Fruit fly (Drosophila melanogaster) whole organism, embryonic: ENCODE data around the gene CG4949.

Experiments
- Aef1 ChIP-seq: fragments of 200-800 bp; sonication (Bioruptor generic); IDR thresholded peaks from 3 replicates; pipeline ENCODE4 v1.3.6; 2022; ENCODE audit warnings: missing biosample characterization, missing genetic modification characterization
- Atf-2 ChIP-seq: fragments of 200-800 bp; sonication (Bioruptor generic); optimal IDR thresholded peaks from 2 replicates; lab custom pipeline; 2016; ENCODE audit warnings: missing biosample characterization, missing genetic modification characterization
- CG11456 ChIP-seq: fragments of 200-800 bp; sonication (Bioruptor generic); IDR thresholded peaks from 3 replicates; pipeline ENCODE4 v1.3.6; 2022; ENCODE audit warnings: missing biosample characterization, missing genetic modification characterization
- CG11504 ChIP-seq: fragments of 200-800 bp; sonication (Bioruptor generic); optimal IDR thresholded peaks from 3 replicates; lab custom pipeline; 2019; ENCODE audit warnings: missing biosample characterization, mild to moderate bottlenecking, missing genetic modification characterization, moderate library complexity
- CG11560 ChIP-seq: fragments of 200-800 bp; sonication (Bioruptor generic); IDR thresholded peaks from 3 replicates; pipeline ENCODE4 v1.3.6; 2022; ENCODE audit warnings: missing biosample characterization, missing genetic modification characterization
- CG12659 ChIP-seq: fragments of 200-800 bp; sonication (Bioruptor generic); optimal IDR thresholded peaks from 3 replicates; lab custom pipeline; 2017; ENCODE audit warnings: mild to moderate bottlenecking, missing biosample characterization, missing genetic modification reagents, missing genetic modification characterization
- CG12744 ChIP-seq: fragments of 200-800 bp; sonication (Bioruptor generic); optimal IDR thresholded peaks from 2 replicates; lab custom pipeline; 2016; ENCODE audit warnings: missing biosample characterization, missing genetic modification characterization
- CG12769 ChIP-seq: fragments of 200-800 bp; sonication (Bioruptor generic); optimal IDR thresholded peaks from 2 replicates; lab custom pipeline; 2019; ENCODE audit warnings: missing biosample characterization, mild to moderate bottlenecking, missing genetic modification characterization, moderate library complexity
- CG12942 ChIP-seq: fragments of 200-800 bp; sonication (Bioruptor generic); optimal IDR thresholded peaks from 3 replicates; lab custom pipeline; 2016; ENCODE audit warnings: missing biosample characterization, missing genetic modification characterization
- CG13123 ChIP-seq: fragments of 200-800 bp; sonication (Bioruptor generic); optimal IDR thresholded peaks from 2 replicates; lab custom pipeline; 2016; ENCODE audit warnings: missing biosample characterization, missing genetic modification characterization
- CG13287 ChIP-seq: fragments of 200-800 bp; sonication (Bioruptor generic); IDR thresholded peaks from 2 replicates; pipeline ENCODE4 v1.3.6; 2022; ENCODE audit warnings: missing biosample characterization, missing genetic modification characterization; ENCODE audit not compliant: partially characterized antibody
- CG15479 ChIP-seq: fragments of 200-800 bp; sonication (Bioruptor generic); optimal IDR thresholded peaks from 3 replicates; lab custom pipeline; 2019; ENCODE audit warnings: missing biosample characterization, mild to moderate bottlenecking, missing genetic modification characterization, moderate library complexity
- CG2129 ChIP-seq: fragments of 200-800 bp; sonication (Bioruptor generic); IDR thresholded peaks from 2 replicates; pipeline ENCODE4 v1.3.6; 2022; ENCODE audit warnings: missing biosample characterization, missing genetic modification characterization; ENCODE audit not compliant: partially characterized antibody
- CG3281 ChIP-seq: fragments of 200-800 bp; sonication (Bioruptor generic); optimal IDR thresholded peaks from 3 replicates; lab custom pipeline; 2017; ENCODE audit warnings: missing biosample characterization, mild to moderate bottlenecking, missing genetic modification characterization
- CG4360 ChIP-seq: fragments of 200-800 bp; sonication (Bioruptor generic); IDR thresholded peaks from 2 replicates; pipeline ENCODE4 v1.3.6; 2022; ENCODE audit warnings: missing biosample characterization, missing genetic modification characterization
- CG6175 ChIP-seq: fragments of 200-800 bp; sonication (Bioruptor generic); IDR thresholded peaks from 3 replicates; pipeline ENCODE4 v1.3.6; 2022; ENCODE audit warnings: missing biosample characterization, missing genetic modification characterization
- CG7271 ChIP-seq: fragments of 200-800 bp; sonication (Bioruptor generic); optimal IDR thresholded peaks from 2 replicates; lab custom pipeline; 2018; ENCODE audit warnings: missing biosample characterization, mild to moderate bottlenecking, missing genetic modification characterization, moderate library complexity
- CG7556 ChIP-seq: fragments of 200-800 bp; sonication (Bioruptor generic); optimal IDR thresholded peaks from 2 replicates; lab custom pipeline; 2017; ENCODE audit warnings: missing biosample characterization, mild to moderate bottlenecking, missing genetic modification characterization
- CG8281 ChIP-seq: fragments of 200-800 bp; sonication (Bioruptor generic); optimal IDR thresholded peaks from 2 replicates; lab custom pipeline; 2018; ENCODE audit warnings: missing biosample characterization, mild to moderate bottlenecking, missing genetic modification characterization, moderate library complexity
- CG8290 ChIP-seq, 3 experiments: fragments of 200-800 bp; sonication (Bioruptor generic); optimal IDR thresholded peaks; 2 replicates each; lab custom pipeline; 2016 to 2019; ENCODE audit warnings: missing biosample characterization in 3 of 3, missing genetic modification characterization in 3 of 3, mild to moderate bottlenecking in 2 of 3, moderate library complexity in 1 of 3
- CTCF ChIP-seq: fragments of 200-800 bp; sonication (Bioruptor generic); optimal IDR thresholded peaks from 2 replicates; lab custom pipeline; 2017; ENCODE audit warnings: missing biosample characterization, mild to moderate bottlenecking, missing genetic modification characterization, moderate library complexity
- Dek ChIP-seq: fragments of 200-800 bp; sonication (Bioruptor generic); optimal IDR thresholded peaks from 3 replicates; lab custom pipeline; 2019; ENCODE audit warnings: missing biosample characterization, mild to moderate bottlenecking, missing genetic modification characterization, moderate library complexity
- E2f2 ChIP-seq: fragments of 200-800 bp; sonication (Bioruptor generic); IDR thresholded peaks from 2 replicates; pipeline ENCODE4 v1.3.6; 2022; ENCODE audit warnings: missing biosample characterization, missing genetic modification characterization
- HLHmδ ChIP-seq: fragments of 200-800 bp; sonication (Bioruptor generic); optimal IDR thresholded peaks from 2 replicates; lab custom pipeline; 2018; ENCODE audit warnings: missing biosample characterization, mild to moderate bottlenecking, missing genetic modification characterization, moderate library complexity
- Hand ChIP-seq: fragments of 200-800 bp; sonication (Bioruptor generic); optimal IDR thresholded peaks from 2 replicates; lab custom pipeline; 2017; ENCODE audit warnings: mild to moderate bottlenecking, missing biosample characterization, missing genetic modification reagents, missing genetic modification characterization
- Hmr ChIP-seq: fragments of 200-800 bp; sonication (Bioruptor generic); optimal IDR thresholded peaks from 3 replicates; lab custom pipeline; 2017; ENCODE audit warnings: mild to moderate bottlenecking, missing biosample characterization, missing genetic modification reagents, missing genetic modification characterization
- Lim3 ChIP-seq: fragments of 200-800 bp; sonication (Bioruptor generic); IDR thresholded peaks from 2 replicates; pipeline ENCODE4 v1.3.6; 2022; ENCODE audit warnings: missing biosample characterization, missing genetic modification characterization
- Nf-YC ChIP-seq: fragments of 200-800 bp; optimal IDR thresholded peaks from 3 replicates; lab custom pipeline; 2019; ENCODE audit warnings: missing biosample characterization, mild to moderate bottlenecking, missing genetic modification characterization, moderate library complexity
- Poxn ChIP-seq: fragments of 200-800 bp; sonication (Bioruptor generic); IDR thresholded peaks from 2 replicates; pipeline ENCODE4 v1.3.6; 2022; ENCODE audit warnings: missing biosample characterization, missing genetic modification characterization
- Rfx ChIP-seq: fragments of 200-800 bp; sonication (Bioruptor generic); IDR thresholded peaks from 2 replicates; pipeline ENCODE4 v1.3.6; 2022; ENCODE audit warnings: missing biosample characterization, missing genetic modification characterization
- al ChIP-seq: fragments of 200-800 bp; sonication (Bioruptor generic); IDR thresholded peaks from 2 replicates; pipeline ENCODE4 v1.3.6; 2022; ENCODE audit warnings: missing biosample characterization, missing genetic modification characterization
- amos ChIP-seq: fragments of 200-800 bp; sonication (Bioruptor generic); IDR thresholded peaks from 2 replicates; pipeline ENCODE4 v1.3.6; 2022; ENCODE audit warnings: missing biosample characterization, missing genetic modification characterization; ENCODE audit not compliant: partially characterized antibody
- ap ChIP-seq: fragments of 200-800 bp; sonication (Bioruptor generic); IDR thresholded peaks from 2 replicates; pipeline ENCODE4 v1.3.6; 2022; ENCODE audit warnings: missing biosample characterization, missing genetic modification characterization
- br ChIP-seq: fragments of >200 bp; optimal IDR thresholded peaks from 2 replicates; lab custom pipeline; 2017
- bsh ChIP-seq, 2 experiments: fragments of 200-800 bp; sonication (Bioruptor generic); optimal IDR thresholded peaks; 2 replicates each; lab custom pipeline; 2017 to 2018; ENCODE audit warnings: mild to moderate bottlenecking in 2 of 2, missing biosample characterization in 2 of 2, missing genetic modification characterization in 2 of 2, moderate library complexity in 1 of 2
- crc ChIP-seq: fragments of 200-800 bp; sonication (Bioruptor generic); optimal IDR thresholded peaks from 2 replicates; lab custom pipeline; 2016; ENCODE audit warnings: missing biosample characterization, missing genetic modification characterization
- ftz-f1 ChIP-seq: fragments of 200-800 bp; sonication (Bioruptor generic); optimal IDR thresholded peaks from 2 replicates; lab custom pipeline; 2016; ENCODE audit warnings: missing biosample characterization, missing genetic modification characterization
- grn ChIP-seq: fragments of 200-800 bp; sonication (Bioruptor generic); optimal IDR thresholded peaks from 3 replicates; lab custom pipeline; 2017; ENCODE audit warnings: missing biosample characterization, missing genetic modification characterization
- gsb-n ChIP-seq: fragments of 200-800 bp; sonication (Bioruptor generic); optimal IDR thresholded peaks from 3 replicates; lab custom pipeline; 2018; ENCODE audit warnings: missing biosample characterization, mild to moderate bottlenecking, missing genetic modification characterization
- jing ChIP-seq: fragments of 200-800 bp; sonication (Bioruptor generic); optimal IDR thresholded peaks from 2 replicates; lab custom pipeline; 2018; ENCODE audit warnings: missing biosample characterization, mild to moderate bottlenecking, missing genetic modification characterization
- klu ChIP-seq: fragments of 200-800 bp; sonication (Bioruptor generic); IDR thresholded peaks from 2 replicates; pipeline ENCODE4 v1.3.6; 2022; ENCODE audit warnings: missing biosample characterization, missing genetic modification characterization
- kni ChIP-seq: fragments of 200-800 bp; sonication (Bioruptor generic); optimal IDR thresholded peaks from 3 replicates; lab custom pipeline; 2017; ENCODE audit warnings: mild to moderate bottlenecking, missing biosample characterization, missing genetic modification reagents, missing genetic modification characterization
- mirr ChIP-seq: fragments of 200-800 bp; sonication (Bioruptor generic); optimal IDR thresholded peaks from 3 replicates; lab custom pipeline; 2018; ENCODE audit warnings: missing biosample characterization, mild to moderate bottlenecking, missing genetic modification characterization
- org-1 ChIP-seq: fragments of 200-800 bp; sonication (Bioruptor generic); optimal IDR thresholded peaks from 2 replicates; lab custom pipeline; 2017; ENCODE audit warnings: missing biosample characterization, missing genetic modification characterization
- pnt ChIP-seq: fragments of 200-800 bp; sonication (Bioruptor generic); optimal IDR thresholded peaks from 3 replicates; lab custom pipeline; 2016; ENCODE audit warnings: missing biosample characterization, missing genetic modification characterization
- sd ChIP-seq: fragments of 200-800 bp; sonication (Bioruptor generic); optimal IDR thresholded peaks from 3 replicates; lab custom pipeline; 2018; ENCODE audit warnings: missing biosample characterization, mild to moderate bottlenecking, missing genetic modification characterization, moderate library complexity
- seq ChIP-seq: fragments of 200-800 bp; sonication (Bioruptor generic); IDR thresholded peaks from 2 replicates; pipeline ENCODE4 v1.3.6; 2022; ENCODE audit warnings: missing biosample characterization, missing genetic modification characterization
- sna ChIP-seq: fragments of 200-800 bp; sonication (Bioruptor generic); IDR thresholded peaks from 2 replicates; pipeline ENCODE4 v1.3.6; 2022; ENCODE audit warnings: missing biosample characterization, missing genetic modification characterization; ENCODE audit not compliant: partially characterized antibody
- tap ChIP-seq: fragments of 200-800 bp; optimal IDR thresholded peaks from 3 replicates; lab custom pipeline; 2019; ENCODE audit warnings: missing biosample characterization, mild to moderate bottlenecking, missing genetic modification characterization, moderate library complexity
- unc-4 ChIP-seq: fragments of 200-800 bp; sonication (Bioruptor generic); IDR thresholded peaks from 2 replicates; pipeline ENCODE4 v1.3.6; 2022; ENCODE audit warnings: missing biosample characterization, missing genetic modification characterization; ENCODE audit not compliant: partially characterized antibody
- vnd ChIP-seq: fragments of 200-800 bp; sonication (Bioruptor generic); IDR thresholded peaks from 3 replicates; pipeline ENCODE4 v1.3.6; 2022; ENCODE audit warnings: missing biosample characterization, missing genetic modification characterization; ENCODE audit not compliant: partially characterized antibody

CG4949 gene

dm6 chrX:17107401-17107916 lies 28.8 kb downstream of the CG4949 start, which contains the start of gene CG5004 (continued):
- no peak for TF ChIP-seq tap (tag; lab: Kevin White, UChicago)
- TF ChIP-seq Poxn = no peak
- TF ChIP-seq unc-4 (GFP tag; lab: Robert Waterston, UW) = peak; percentile 53
- TF ChIP-seq CG11560 (tag; lab: Robert Waterston, UW) = no peak
- TF ChIP-seq CG12744 (GFP tag; lab: Kevin White, UChicago) = no peak
- TF ChIP-seq Nf-YC = no peak
- no peak for TF ChIP-seq Lim3 (GFP tag; lab: Robert Waterston, UW)
- no peak for TF ChIP-seq pnt (GFP tag; lab: Kevin White, UChicago)
- no peak for TF ChIP-seq org-1 (GFP tag; lab: Kevin White, UChicago)
- no peak for TF ChIP-seq bsh (GFP tag; optimal IDR thresholded peaks at IDR 0.05; lab: Kevin White, UChicago)
- 0 out of 2 replicates have a peak, but pooled peaks have one; percentile 8 for TF ChIP-seq Rfx (GFP tag; lab: Robert Waterston, UW)
- no peak for TF ChIP-seq mirr (GFP tag; lab: Kevin White, UChicago)
- TF ChIP-seq grn (GFP tag; lab: Kevin White, UChicago) = peak; percentile 76
- TF ChIP-seq ftz-f1 (GFP tag; lab: Kevin White, UChicago) = peak; percentile 39
- TF ChIP-seq Dek (tag; lab: Kevin White, UChicago) = no peak
- TF ChIP-seq crc (GFP tag; lab: Kevin White, UChicago) = no peak
- TF ChIP-seq klu (GFP tag; lab: Robert Waterston, UW) = no peak
- peak; percentile 56 for TF ChIP-seq E2f2
- no peak for TF ChIP-seq CG7271 (tag; lab: Kevin White, UChicago)
- no peak for TF ChIP-seq gsb-n (tag; lab: Kevin White, UChicago)
- TF ChIP-seq CG4360 = peak; percentile 93
- no peak for TF ChIP-seq CG8281 (tag; lab: Kevin White, UChicago)
- peak; percentile 38 for TF ChIP-seq CG8290 (GFP tag; optimal IDR thresholded peaks at IDR 0.05; lab: Kevin White, UChicago)
- peak in 1 of 2 experiments; percentile 64 for TF ChIP-seq CG8290 (tag; optimal IDR thresholded peaks at IDR 0.05; lab: Kevin White, UChicago)
- no peak for TF ChIP-seq seq (GFP tag; lab: Robert Waterston, UW)
- TF ChIP-seq CG13287 = peak; percentile 66
- TF ChIP-seq CG15479 (GFP tag; lab: Kevin White, UChicago) = peak; percentile 40
- TF ChIP-seq CG7556 = no peak
- no peak for TF ChIP-seq CG3281
- peak; percentile 3 for TF ChIP-seq kni (GFP tag; lab: Kevin White, UChicago)
- no peak for TF ChIP-seq CG6175 (GFP tag; lab: Robert Waterston, UW)
- no peak for TF ChIP-seq jing (GFP tag; lab: Kevin White, UChicago)
- TF ChIP-seq CG12942 = no peak
- no peak for TF ChIP-seq CG11456
- TF ChIP-seq Atf-2 (GFP tag; lab: Kevin White, UChicago) = no peak
- TF ChIP-seq CG2129 = no peak
- TF ChIP-seq amos (GFP tag; lab: Robert Waterston, UW) = peak; percentile 60
- peak; percentile 72 for TF ChIP-seq sd
- no peak for TF ChIP-seq al (GFP tag; lab: Robert Waterston, UW)
- no peak for TF ChIP-seq br
- TF ChIP-seq CTCF (GFP tag; lab: Kevin White, UChicago) = no peak
- no peak for TF ChIP-seq Hand (GFP tag; lab: Kevin White, UChicago)
- TF ChIP-seq ap (GFP tag; lab: Robert Waterston, UW) = no peak
- TF ChIP-seq CG11504 (tag; lab: Kevin White, UChicago) = no peak
- TF ChIP-seq Hmr = peak; percentile 47
- TF ChIP-seq sna (GFP tag; lab: Robert Waterston, UW) = no peak
- TF ChIP-seq Aef1 (GFP tag; lab: Robert Waterston, UW) = peak; percentile 58; the same call in 2 of the 3 replicates
- peak; percentile 63 for TF ChIP-seq CG12659 (GFP tag; lab: Kevin White, UChicago)
- TF ChIP-seq CG13123 = no peak
- TF ChIP-seq vnd = 0 out of 3 replicates have a peak, but pooled peaks have one; percentile 25
- TF ChIP-seq CG12769 = peak; percentile 20
- TF ChIP-seq HLHmδ (GFP tag; lab: Kevin White, UChicago) = no peak
